Comparison of ENCODE assay signal across 4 fruit fly cellular contexts in the genomic region with DNA sequence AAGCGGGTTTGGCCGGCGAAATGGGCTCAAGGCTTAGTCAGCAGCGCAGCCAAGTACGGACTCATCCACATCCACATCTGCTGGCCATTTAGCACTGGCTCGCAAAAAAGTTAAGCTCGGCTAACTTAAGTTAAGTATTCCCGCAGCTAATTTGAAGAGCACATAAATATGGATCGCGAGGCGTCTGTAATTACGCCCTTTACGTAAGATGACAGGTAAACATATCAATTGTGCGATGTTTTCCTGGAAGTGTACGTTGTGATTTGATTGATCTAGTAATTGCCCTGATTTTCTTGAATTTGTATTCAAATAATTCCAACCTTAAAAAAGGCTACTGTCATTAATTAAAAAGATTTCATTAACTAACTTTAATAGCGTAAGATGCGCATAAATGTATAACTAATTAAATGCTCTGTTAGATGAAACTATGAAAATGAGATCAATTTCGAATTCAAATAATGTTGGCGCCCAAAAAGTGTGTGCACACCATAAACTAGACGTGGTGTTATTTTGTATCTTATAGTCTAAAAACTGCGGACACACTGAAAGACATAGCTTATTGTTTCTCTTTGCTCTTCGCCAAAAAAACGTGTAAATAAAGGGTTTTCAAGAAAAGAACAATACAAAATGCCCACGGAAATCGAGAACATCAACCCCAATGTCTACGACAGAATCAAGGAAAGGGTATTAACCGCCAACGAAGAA.
A peak's percentile ranks its signal among the peaks of the same experiment; 100 is the strongest.
TF ChIP-seq lines count a peak whose summit lies in the region.

CG6409 (minus strand) TSS at position 51 of the 705 bp plus-strand sequence.
galla-2 (plus strand) TSS at position 555 of the 705 bp plus-strand sequence.

- no peak for TF ChIP-seq CTCF in whole organism, embryonic (GFP tag; optimal IDR thresholded peaks at IDR 0.05; lab: Kevin White, UChicago)

TF ChIP-seq in whole organism, adult, 20 proteins besides CTCF, POLR2A, EP300 and RAD21:
- no peak for TF ChIP-seq ovo (GFP tag; optimal IDR thresholded peaks at IDR 0.05; lab: Kevin White, UChicago)
- peak; percentile 17 for TF ChIP-seq kay (GFP tag; lab: Kevin White, UChicago; ENCODE audit: borderline replicate concordance)

TF ChIP-seq in whole organism, embryonic, 481 proteins besides CTCF, POLR2A, EP300 and RAD21 (continues in another document):
- peak in 1 of 2 experiments; percentile 15 for TF ChIP-seq Trl (optimal IDR thresholded peaks at IDR 0.05; lab: Kevin White, UChicago)
- TF ChIP-seq Trl (GFP tag; optimal IDR thresholded peaks at IDR 0.05; lab: Kevin White, UChicago) = no peak
- peak; percentile 82 for TF ChIP-seq Dp (GFP tag; optimal IDR thresholded peaks at IDR 0.05; lab: Kevin White, UChicago)
- peak; percentile 38 for TF ChIP-seq CG4617 (GFP tag; optimal IDR thresholded peaks at IDR 0.05; lab: Kevin White, UChicago; ENCODE audit: borderline replicate concordance)
- TF ChIP-seq CG3847 (GFP tag; IDR thresholded peaks at IDR 0.05; lab: Robert Waterston, UW) = peak; percentile 33; the same call in 1 of the 2 replicates
- no peak for TF ChIP-seq Asciz (GFP tag; optimal IDR thresholded peaks at IDR 0.05; lab: Kevin White, UChicago)
- peak; percentile 81 for TF ChIP-seq gfzf (GFP tag; optimal IDR thresholded peaks at IDR 0.05; lab: Kevin White, UChicago)
- peak; percentile 14 for TF ChIP-seq trem (tag; optimal IDR thresholded peaks at IDR 0.05; lab: Kevin White, UChicago)
- peak; percentile 99 for TF ChIP-seq CG14710 (tag; optimal IDR thresholded peaks at IDR 0.05; lab: Kevin White, UChicago)
- TF ChIP-seq CG9797 (GFP tag; optimal IDR thresholded peaks at IDR 0.05; lab: Kevin White, UChicago) = peak; percentile 41
- peak; percentile 36 for TF ChIP-seq scrt (GFP tag; optimal IDR thresholded peaks at IDR 0.05; lab: Kevin White, UChicago)
- peak; percentile 6 for TF ChIP-seq YL-1 (GFP tag; optimal IDR thresholded peaks at IDR 0.05; lab: Kevin White, UChicago)
- TF ChIP-seq Scr (GFP tag; IDR thresholded peaks at IDR 0.05; lab: Robert Waterston, UW; ENCODE audit: partially characterized antibody) = 0 out of 2 replicates have a peak, but pooled peaks have one; percentile 10
- no peak for TF ChIP-seq Dref (GFP tag; IDR thresholded peaks at IDR 0.05; lab: Robert Waterston, UW)
- no peak for TF ChIP-seq CG3995 (GFP tag; optimal IDR thresholded peaks at IDR 0.05; lab: Kevin White, UChicago)
- TF ChIP-seq MBD-R2 (GFP tag; IDR thresholded peaks at IDR 0.05; lab: Robert Waterston, UW) = peak; percentile 67
- TF ChIP-seq onecut (GFP tag; IDR thresholded peaks at IDR 0.05; lab: Robert Waterston, UW) = peak; percentile 48
- TF ChIP-seq stwl (tag; optimal IDR thresholded peaks at IDR 0.05; lab: Kevin White, UChicago) = peak; percentile 87
- peak; percentile 62 for TF ChIP-seq sens (GFP tag; lab: Kevin White, UChicago)
- TF ChIP-seq pzg (GFP tag; optimal IDR thresholded peaks at IDR 0.05; lab: Kevin White, UChicago) = peak; percentile 70
- no peak for TF ChIP-seq ap (GFP tag; IDR thresholded peaks at IDR 0.05; lab: Robert Waterston, UW)
- no peak for TF ChIP-seq pan (optimal IDR thresholded peaks at IDR 0.05; lab: Kevin White, UChicago)
- TF ChIP-seq pan (GFP tag; optimal IDR thresholded peaks at IDR 0.05 in 1 of 2, IDR thresholded peaks at IDR 0.05 in 1 of 2) = peak in 1 of 2 experiments; percentile 18
- TF ChIP-seq Vsx1 (GFP tag; optimal IDR thresholded peaks at IDR 0.05; lab: Kevin White, UChicago) = peak; percentile 1
- no peak for TF ChIP-seq CG3281 (GFP tag; optimal IDR thresholded peaks at IDR 0.05; lab: Kevin White, UChicago)
- no peak for TF ChIP-seq seq (GFP tag; IDR thresholded peaks at IDR 0.05; lab: Robert Waterston, UW)

TF ChIP-seq in whole organism, prepupa, 60 proteins besides CTCF, POLR2A, EP300 and RAD21:
- TF ChIP-seq fkh (GFP tag; optimal IDR thresholded peaks at IDR 0.05; lab: Kevin White, UChicago) (peak; percentile 65), CG8319 (GFP tag; optimal IDR thresholded peaks at IDR 0.05; lab: Kevin White, UChicago) (no peak), fd85E (GFP tag; optimal IDR thresholded peaks at IDR 0.05; lab: Kevin White, UChicago) (no peak), Hr4 (GFP tag; optimal IDR thresholded peaks at IDR 0.05; lab: Kevin White, UChicago) (no peak), Gug (GFP tag; IDR thresholded peaks at IDR 0.05; lab: Robert Waterston, UW) (no peak), achi (GFP tag; optimal IDR thresholded peaks at IDR 0.05; lab: Kevin White, UChicago) (no peak)

TF ChIP-seq in whole organism, pupa, 21 proteins besides CTCF, POLR2A, EP300 and RAD21:
- TF ChIP-seq CG17806 (tag; optimal IDR thresholded peaks at IDR 0.05; lab: Kevin White, UChicago) (no peak), CG15710 (tag; optimal IDR thresholded peaks at IDR 0.05; lab: Kevin White, UChicago) (peak; percentile 12), Pif1B (GFP tag; optimal IDR thresholded peaks at IDR 0.05; lab: Kevin White, UChicago) (no peak), CG8159 (tag; optimal IDR thresholded peaks at IDR 0.05; lab: Kevin White, UChicago) (no peak)
